Worm (Caenorhabditis elegans) whole organism, midembryonic: Measurements from ENCODE around the gene nhr-193.

Experiments
- T22C8.4 ChIP-seq: fragments of 200-800 bp; sonication (Bioruptor generic); IDR thresholded peaks from 2 replicates; pipeline ENCODE4 v1.3.6; 2022; ENCODE audit warnings: missing genetic modification characterization, missing compliant biosample characterization
- cog-1 ChIP-seq: sonication (generic microtip); optimal IDR thresholded peaks from 2 replicates; lab custom pipeline; 2016; ENCODE audit warnings: missing genetic modification characterization, missing compliant biosample characterization
- flt-1 ChIP-seq: fragments of 200-800 bp; sonication (Bioruptor generic); IDR thresholded peaks from 2 replicates; pipeline ENCODE4 v1.3.6; 2022; ENCODE audit warnings: missing genetic modification characterization, missing compliant biosample characterization
- klf-2 ChIP-seq: fragments of 200-800 bp; sonication (Bioruptor generic); conservative IDR thresholded peaks from 2 replicates; pipeline ENCODE4 v1.3.6; 2022; ENCODE audit warnings: missing genetic modification reagents, missing genetic modification characterization, missing compliant biosample characterization
- med-1 ChIP-seq: sonication (generic microtip); optimal IDR thresholded peaks from 2 replicates; lab custom pipeline; 2017; ENCODE audit warnings: missing genetic modification characterization, mild to moderate bottlenecking, missing compliant biosample characterization, antibody characterized with exemption, missing genetic modification reagents; ENCODE audit not compliant: insufficient read depth
- ref-1 ChIP-seq: fragments of 200-800 bp; sonication (Bioruptor generic); conservative IDR thresholded peaks from 2 replicates; pipeline ENCODE4 v1.3.6; 2022; ENCODE audit warnings: missing genetic modification reagents, missing genetic modification characterization, missing compliant biosample characterization
- tab-1 ChIP-seq: fragments of 200-800 bp; sonication (Bioruptor generic); IDR thresholded peaks from 2 replicates; pipeline ENCODE4 v1.3.6; 2022; ENCODE audit warnings: missing genetic modification characterization, missing compliant biosample characterization
- ztf-23 ChIP-seq: fragments of 200-800 bp; sonication (Bioruptor generic); IDR thresholded peaks from 2 replicates; pipeline ENCODE4 v1.3.6; 2022; ENCODE audit warnings: missing genetic modification reagents, missing genetic modification characterization, missing compliant biosample characterization
- ztf-29 ChIP-seq: fragments of 200-800 bp; sonication (Bioruptor generic); IDR thresholded peaks from 2 replicates; pipeline ENCODE4 v1.3.6; 2022; ENCODE audit warnings: missing genetic modification reagents, missing genetic modification characterization, missing compliant biosample characterization

nhr-193 gene

ce11 chrV:16350061-16350460 is 8.0 kb downstream of the nhr-193 start:
- TF ChIP-seq T22C8.4 (GFP tag; lab: Robert Waterston, UW): no peak
- TF ChIP-seq med-1 (GFP tag; lab: Kevin White, UChicago): no peak
- TF ChIP-seq cog-1 (tag; lab: Kevin White, UChicago): no peak
- TF ChIP-seq tab-1 (GFP tag; lab: Robert Waterston, UW): no peak
- TF ChIP-seq flt-1: no peak
- no peak for TF ChIP-seq klf-2 (GFP tag; lab: Robert Waterston, UW)
- no peak for TF ChIP-seq ztf-29 (GFP tag; lab: Robert Waterston, UW)
- TF ChIP-seq ref-1: no peak
- TF ChIP-seq ztf-23 (GFP tag; lab: Robert Waterston, UW): no peak

ce11 chrV:16350775-16351378 is 8.8 kb downstream of the nhr-193 start:
- TF ChIP-seq T22C8.4 (GFP tag; lab: Robert Waterston, UW) (no peak), flt-1 (no peak), ztf-23 (GFP tag; lab: Robert Waterston, UW) (no peak), klf-2 (GFP tag; lab: Robert Waterston, UW) (no peak), ref-1 (no peak), tab-1 (GFP tag; lab: Robert Waterston, UW) (no peak), med-1 (GFP tag; lab: Kevin White, UChicago) (no peak), ztf-29 (GFP tag; lab: Robert Waterston, UW) (no peak), cog-1 (tag; lab: Kevin White, UChicago) (no peak)

ce11 chrV:16351757-16352156 is 9.6 kb downstream of the nhr-193 start:
- no peak for TF ChIP-seq T22C8.4 (GFP tag; lab: Robert Waterston, UW)
- no peak for TF ChIP-seq cog-1 (tag; lab: Kevin White, UChicago)
- TF ChIP-seq klf-2 (GFP tag; lab: Robert Waterston, UW): no peak
- TF ChIP-seq tab-1 (GFP tag; lab: Robert Waterston, UW): no peak
- no peak for TF ChIP-seq med-1 (GFP tag; lab: Kevin White, UChicago)
- TF ChIP-seq ztf-29 (GFP tag; lab: Robert Waterston, UW): no peak
- no peak for TF ChIP-seq flt-1
- TF ChIP-seq ref-1: no peak
- TF ChIP-seq ztf-23 (GFP tag; lab: Robert Waterston, UW): no peak

- TF ChIP-seq ztf-23 (GFP tag; lab: Robert Waterston, UW): no peak
- no peak for TF ChIP-seq cog-1 (tag; lab: Kevin White, UChicago)
- no peak for TF ChIP-seq ztf-29 (GFP tag; lab: Robert Waterston, UW)
- TF ChIP-seq flt-1: no peak
- TF ChIP-seq T22C8.4 (GFP tag; lab: Robert Waterston, UW): no peak
- no peak for TF ChIP-seq med-1 (GFP tag; lab: Kevin White, UChicago)
- TF ChIP-seq tab-1 (GFP tag; lab: Robert Waterston, UW): no peak
- TF ChIP-seq ref-1: no peak
- TF ChIP-seq klf-2 (GFP tag; lab: Robert Waterston, UW): no peak
Measured at ce11 chrV:16352282-16352681, 10.2 kb downstream of the nhr-193 start.

- TF ChIP-seq med-1 (GFP tag; lab: Kevin White, UChicago): no peak
Measured at ce11 chrV:16354675-16355074, 12.6 kb downstream of the nhr-193 start.

ce11 chrV:16355941-16356340 is 13.8 kb downstream of the nhr-193 start:
- TF ChIP-seq ztf-29 (GFP tag; lab: Robert Waterston, UW) (no peak), cog-1 (tag; lab: Kevin White, UChicago) (peak; percentile 71), flt-1 (peak; percentile 79)

ce11 chrV:16356798-16357197 is 14.7 kb downstream of the nhr-193 start:
- TF ChIP-seq klf-2 (GFP tag; lab: Robert Waterston, UW) (no peak), ztf-23 (GFP tag; lab: Robert Waterston, UW) (no peak), tab-1 (GFP tag; lab: Robert Waterston, UW) (no peak), ref-1 (no peak), med-1 (GFP tag; lab: Kevin White, UChicago) (no peak), flt-1 (no peak), T22C8.4 (GFP tag; lab: Robert Waterston, UW) (no peak), ztf-29 (GFP tag; lab: Robert Waterston, UW) (no peak), cog-1 (tag; lab: Kevin White, UChicago) (no peak)

- no peak for TF ChIP-seq cog-1 (tag; lab: Kevin White, UChicago)
- TF ChIP-seq T22C8.4 (GFP tag; lab: Robert Waterston, UW): peak; percentile 22; the same call in 1 of the 2 replicates
Measured at ce11 chrV:16357253-16357652, 15.1 kb downstream of the nhr-193 start, which contains the start of gene pptr-1. Gene pptr-1, plus strand, starts transcription at chrV:16357521.

- TF ChIP-seq tab-1 (GFP tag; lab: Robert Waterston, UW) (no peak), ztf-23 (GFP tag; lab: Robert Waterston, UW) (no peak), klf-2 (GFP tag; lab: Robert Waterston, UW) (no peak), med-1 (GFP tag; lab: Kevin White, UChicago) (no peak)
Measured at ce11 chrV:16361350-16361749, 19.2 kb downstream of the nhr-193 start.

- TF ChIP-seq flt-1 (no peak), ztf-29 (GFP tag; lab: Robert Waterston, UW) (no peak), T22C8.4 (GFP tag; lab: Robert Waterston, UW) (no peak), klf-2 (GFP tag; lab: Robert Waterston, UW) (no peak)
Measured at ce11 chrV:16367575-16367974, 25.5 kb downstream of the nhr-193 start, which contains the start of gene W08G11.3. Gene W08G11.3, plus strand, starts transcription at chrV:16367681.
